Worm (Caenorhabditis elegans): ENCODE data around the gene srh-236.

The srh-236 gene

ce11 chrV:17190399-17190798 is 21.4 kb downstream of the srh-236 start, which contains the start of gene str-199:
str-199 (minus strand) TSS chrV:17190499.
- no peak for TF ChIP-seq him-1 (tag; optimal IDR thresholded peaks at IDR 0.05)
- no peak for TF ChIP-seq W03F9.2 (tag; optimal IDR thresholded peaks at IDR 0.05)
- no peak for TF ChIP-seq dao-5 (tag; optimal IDR thresholded peaks at IDR 0.05)

ce11 chrV:17182045-17182444 is 29.8 kb downstream of the srh-236 start, which contains the start of gene srh-159:
srh-159 (plus strand) TSS chrV:17182345.
- no peak for TF ChIP-seq dao-5 (tag; optimal IDR thresholded peaks at IDR 0.05)

- TF ChIP-seq dao-5 (tag; optimal IDR thresholded peaks at IDR 0.05) (no peak), W03F9.2 (tag; optimal IDR thresholded peaks at IDR 0.05) (no peak), him-1 (tag; optimal IDR thresholded peaks at IDR 0.05) (no peak)
These were observed 33.4 kb downstream of the srh-236 start, which contains the start of gene srh-174 for ce11 chrV:17178457-17178856. srh-174 (plus strand) TSS chrV:17178757.

ce11 chrV:17177967-17178366 is 33.9 kb downstream of the srh-236 start, which contains the start of gene srsx-1:
srsx-1 (minus strand) TSS chrV:17178067.
- TF ChIP-seq him-1 (tag; optimal IDR thresholded peaks at IDR 0.05) (no peak), dao-5 (tag; optimal IDR thresholded peaks at IDR 0.05) (no peak), W03F9.2 (tag; optimal IDR thresholded peaks at IDR 0.05) (no peak)

ce11 chrV:17173738-17174137 is 38.1 kb downstream of the srh-236 start, which contains the start of gene srbc-25:
srbc-25 (plus strand) TSS chrV:17174038.
- no peak for TF ChIP-seq W03F9.2 (tag; optimal IDR thresholded peaks at IDR 0.05)
- TF ChIP-seq dao-5 (tag; optimal IDR thresholded peaks at IDR 0.05), result no peak
- TF ChIP-seq him-1 (tag; optimal IDR thresholded peaks at IDR 0.05), result no peak

- no peak for TF ChIP-seq W03F9.2 (tag; optimal IDR thresholded peaks at IDR 0.05)
- no peak for TF ChIP-seq dao-5 (tag; optimal IDR thresholded peaks at IDR 0.05)
- TF ChIP-seq him-1 (tag; optimal IDR thresholded peaks at IDR 0.05), result no peak
These were observed 40.3 kb downstream of the srh-236 start, which contains the start of gene srbc-26 for ce11 chrV:17171551-17171950. srbc-26 (plus strand) TSS chrV:17171851.

ce11 chrV:17170822-17171221 is 41.0 kb downstream of the srh-236 start, which contains the start of gene srw-51:
srw-51 (minus strand) TSS chrV:17170922.
- TF ChIP-seq dao-5 (tag; optimal IDR thresholded peaks at IDR 0.05), result no peak
- no peak for TF ChIP-seq W03F9.2 (tag; optimal IDR thresholded peaks at IDR 0.05)
- TF ChIP-seq him-1 (tag; optimal IDR thresholded peaks at IDR 0.05), result no peak

- TF ChIP-seq W03F9.2 (tag; optimal IDR thresholded peaks at IDR 0.05), result no peak
- TF ChIP-seq him-1 (tag; optimal IDR thresholded peaks at IDR 0.05), result no peak
- no peak for TF ChIP-seq dao-5 (tag; optimal IDR thresholded peaks at IDR 0.05)
These were observed 44.4 kb downstream of the srh-236 start, which contains the start of gene srz-66 for ce11 chrV:17167457-17167856. srz-66 (minus strand) TSS chrV:17167557.

- TF ChIP-seq W03F9.2 (tag; optimal IDR thresholded peaks at IDR 0.05), result no peak
- no peak for TF ChIP-seq dao-5 (tag; optimal IDR thresholded peaks at IDR 0.05)
- no peak for TF ChIP-seq him-1 (tag; optimal IDR thresholded peaks at IDR 0.05)
These were observed 46.4 kb downstream of the srh-236 start, which contains the start of gene srh-102 for ce11 chrV:17165409-17165808. srh-102 (minus strand) TSS chrV:17165509.
